Fruit fly (Drosophila melanogaster) Kc167 (cell line): Measurements from ENCODE around the gene HipHop.

Experiments used
- Myc ChIP-seq: fragments of >200 bp; optimal IDR thresholded peaks from 2 replicates; lab custom pipeline; 2017; ENCODE audit warnings: missing external identifiers
- Sin3A ChIP-seq: fragments of >200 bp; optimal IDR thresholded peaks from 2 replicates; lab custom pipeline; 2018; ENCODE audit warnings: missing external identifiers
- h ChIP-seq: fragments of >200 bp; optimal IDR thresholded peaks from 3 replicates; lab custom pipeline; 2018; ENCODE audit warnings: missing external identifiers
- insv ChIP-seq: fragments of >200 bp; optimal IDR thresholded peaks from 3 replicates; lab custom pipeline; 2018; ENCODE audit warnings: missing external identifiers
- psq ChIP-seq: fragments of >200 bp; optimal IDR thresholded peaks from 2 replicates; lab custom pipeline; 2017; ENCODE audit warnings: missing external identifiers
- ttk ChIP-seq: sonication (Bioruptor generic); optimal IDR thresholded peaks from 2 replicates; lab custom pipeline; 2017; ENCODE audit warnings: missing external identifiers

Gene HipHop

DNA sequence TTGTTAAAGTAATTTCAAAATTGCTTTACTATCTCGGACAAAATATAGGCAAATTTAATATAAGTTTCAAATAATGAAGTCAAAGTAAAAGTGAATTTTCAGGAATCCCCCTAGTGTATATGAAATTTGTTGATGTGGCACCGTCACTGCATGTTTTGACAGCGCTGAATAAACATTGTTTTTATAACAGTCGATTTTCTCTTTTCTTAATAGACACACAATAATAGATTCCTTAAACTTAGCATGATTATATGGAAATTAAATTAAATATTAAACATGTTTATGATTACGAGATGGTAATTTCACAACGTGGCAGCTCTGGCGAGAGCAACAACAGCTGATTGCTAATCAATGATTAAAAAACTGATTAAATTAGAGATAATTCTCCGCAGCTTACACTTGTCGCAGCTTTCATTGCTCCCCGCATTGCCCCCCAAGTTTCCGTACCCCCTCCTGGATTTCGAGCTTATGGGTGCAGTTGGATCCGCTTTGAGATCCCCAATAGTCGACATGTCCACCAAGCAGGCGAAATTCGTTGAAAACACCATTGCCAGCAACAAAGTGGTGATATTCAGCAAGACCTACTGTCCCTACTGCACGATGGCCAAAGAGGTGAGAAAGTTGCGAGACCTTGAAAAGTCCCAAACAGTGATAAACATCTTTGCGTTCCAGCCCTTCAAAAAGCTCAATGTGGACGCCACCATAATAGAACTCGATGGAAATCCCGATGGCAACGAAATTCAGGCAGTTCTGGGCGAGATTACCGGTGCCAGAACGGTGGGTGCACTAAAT is 48.3 kb downstream of the HipHop start, which contains the start of gene Grx1:
Gene Grx1, plus strand, starts transcription at position 196 of the 792 bp plus-strand sequence.
- TF ChIP-seq psq (no peak), Myc (lab: Kevin White, UChicago) (no peak), ttk (no peak), insv (lab: Kevin White, UChicago) (no peak), h (lab: Kevin White, UChicago) (no peak)

DNA sequence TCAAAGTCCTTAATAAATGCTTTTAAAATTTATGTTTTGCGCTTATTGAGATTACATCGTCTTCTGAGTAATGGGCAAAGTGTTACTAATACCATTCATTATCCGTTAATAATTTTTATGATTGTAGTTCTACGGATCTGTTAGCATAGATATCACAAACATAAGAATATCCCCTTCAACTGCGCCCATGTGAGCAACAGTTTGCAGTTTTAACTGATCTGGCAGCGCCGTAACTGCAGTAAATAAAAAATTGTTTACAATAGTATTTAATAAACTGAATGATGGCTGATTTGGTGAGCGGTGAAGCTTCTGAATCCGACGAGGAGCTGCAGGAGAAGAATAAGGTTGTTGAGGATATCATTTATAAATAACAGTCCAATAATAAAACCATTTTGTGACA is 49.1 kb downstream of the HipHop start, which contains the start of gene Blos3:
Gene Blos3, plus strand, starts transcription at position 198 of the 400 bp plus-strand sequence.
- no peak for TF ChIP-seq Myc (lab: Kevin White, UChicago)
- no peak for TF ChIP-seq Sin3A
- no peak for TF ChIP-seq psq
- no peak for TF ChIP-seq insv (lab: Kevin White, UChicago)
